Fruit fly (Drosophila melanogaster): ENCODE data around the gene CG14227.

The CG14227 gene

DNA sequence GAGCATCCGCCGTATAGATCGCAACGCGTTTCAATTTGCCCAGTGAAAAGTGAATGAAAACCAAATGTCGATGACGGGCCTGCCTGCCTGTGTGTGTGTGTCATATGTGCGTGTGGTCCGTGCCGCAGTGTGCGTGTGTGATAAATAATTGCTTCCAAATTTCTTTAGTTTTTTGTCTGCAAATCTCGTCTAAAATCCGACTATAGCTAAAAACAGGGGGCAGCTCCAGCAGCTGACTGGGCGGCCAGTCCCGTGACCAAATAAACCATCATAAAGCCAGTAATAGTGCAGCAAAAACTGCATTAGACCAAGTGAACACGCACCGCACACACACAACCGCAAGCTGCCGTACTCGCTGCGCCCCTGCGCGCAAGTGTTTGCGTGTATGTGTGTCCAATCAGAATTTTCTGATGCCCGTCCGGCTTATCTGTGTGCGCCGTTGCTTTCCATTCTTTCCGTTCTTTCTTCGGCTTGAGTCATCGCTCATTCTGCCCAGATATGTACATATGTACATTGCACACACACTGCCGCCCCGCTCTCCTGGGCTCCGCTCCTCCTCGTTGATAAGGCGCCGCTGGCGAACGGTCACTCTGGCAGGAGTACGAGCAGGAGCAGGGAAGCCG is 8.6 kb upstream of the CG14227 start:
- TF ChIP-seq Gug (GFP tag; IDR thresholded peaks at IDR 0.05) (no peak), Hr38 (GFP tag; optimal IDR thresholded peaks at IDR 0.05) (no peak), Sox102F (GFP tag; optimal IDR thresholded peaks at IDR 0.05) (no peak), Hr4 (GFP tag; optimal IDR thresholded peaks at IDR 0.05) (no peak), CG6854 (GFP tag; optimal IDR thresholded peaks at IDR 0.05) (peak; percentile 10), Sox14 (GFP tag; optimal IDR thresholded peaks at IDR 0.05) (peak; percentile 48), esn (GFP tag; optimal IDR thresholded peaks at IDR 0.05) (peak; percentile 21), CG1621 (tag; optimal IDR thresholded peaks at IDR 0.05) (peak; percentile 63), CG10631 (GFP tag; optimal IDR thresholded peaks at IDR 0.05) (no peak), CG6276 (GFP tag; optimal IDR thresholded peaks at IDR 0.05) (no peak), topi (GFP tag; optimal IDR thresholded peaks at IDR 0.05) (peak; percentile 31), CG6163 (GFP tag; IDR thresholded peaks at IDR 0.05) (0 out of 3 replicates have a peak, but pooled peaks have one; percentile 24), Eip75B (GFP tag; optimal IDR thresholded peaks at IDR 0.05) (no peak), Lpt (GFP tag; optimal IDR thresholded peaks at IDR 0.05) (no peak), CG4318 (GFP tag; optimal IDR thresholded peaks at IDR 0.05) (no peak), ss (GFP tag; optimal IDR thresholded peaks at IDR 0.05) (peak; percentile 30 to 55), fd59A (GFP tag; optimal IDR thresholded peaks at IDR 0.05) (no peak), CG16779 (tag; optimal IDR thresholded peaks at IDR 0.05) (no peak), Eip78C (GFP tag) (peak; percentile 60), CG11762 (GFP tag; optimal IDR thresholded peaks at IDR 0.05; ENCODE audit: insufficient read depth) (no peak)

- TF ChIP-seq CG15336 (GFP tag; IDR thresholded peaks at IDR 0.05), result no peak
- 0 out of 3 replicates have a peak, but pooled peaks have one; percentile 32 for TF ChIP-seq CG6163 (GFP tag; IDR thresholded peaks at IDR 0.05)
- peak; percentile 35 for TF ChIP-seq CG1621 (tag; optimal IDR thresholded peaks at IDR 0.05)
Measured at dm6 chrX:19696845-19697244, 8.1 kb upstream of the CG14227 start, which contains the start of gene Cdc42. Gene Cdc42, plus strand, starts transcription at chrX:19697091.

dm6 chrX:19694792-19695558 is 6.2 kb upstream of the CG14227 start, which contains the start of gene CG14229:
Gene CG14229, minus strand, starts transcription at chrX:19695250.
- peak; percentile 32 for TF ChIP-seq cyc (GFP tag; optimal IDR thresholded peaks at IDR 0.05)
- peak; percentile 47 for TF ChIP-seq topi (GFP tag; optimal IDR thresholded peaks at IDR 0.05)
- peak; percentile 61 for TF ChIP-seq CG15336 (GFP tag; IDR thresholded peaks at IDR 0.05)
- peak; percentile 24 for TF ChIP-seq achi (GFP tag; optimal IDR thresholded peaks at IDR 0.05)
- TF ChIP-seq Hr39 (GFP tag; optimal IDR thresholded peaks at IDR 0.05), result peak; percentile 34
- TF ChIP-seq esn (GFP tag; optimal IDR thresholded peaks at IDR 0.05), result peak; percentile 28
- TF ChIP-seq Sox14 (GFP tag; optimal IDR thresholded peaks at IDR 0.05), result peak; percentile 22
- TF ChIP-seq CG6276 (GFP tag; optimal IDR thresholded peaks at IDR 0.05), result no peak
- TF ChIP-seq ss (GFP tag; optimal IDR thresholded peaks at IDR 0.05), result no peak
- peak; percentile 27 for TF ChIP-seq CG8632 (GFP tag; optimal IDR thresholded peaks at IDR 0.05)
- peak; percentile 39 for TF ChIP-seq Hr4 (GFP tag; optimal IDR thresholded peaks at IDR 0.05)
- peak; percentile 76 for TF ChIP-seq Eip78C (GFP tag)
- TF ChIP-seq Sox15 (GFP tag; optimal IDR thresholded peaks at IDR 0.05), result peak; percentile 19
- TF ChIP-seq CG31627 (GFP tag; optimal IDR thresholded peaks at IDR 0.05), result peak; percentile 45
- peak; percentile 57; the same call in 2 of the 3 replicates for TF ChIP-seq eg (GFP tag; IDR thresholded peaks at IDR 0.05)
- peak; percentile 56 for TF ChIP-seq pdm3 (GFP tag; optimal IDR thresholded peaks at IDR 0.05)
- no peak for TF ChIP-seq dsx (GFP tag; optimal IDR thresholded peaks at IDR 0.05; ENCODE audit: poor library complexity, severe bottlenecking)
- peak; percentile 35; the same call in 1 of the 3 replicates for TF ChIP-seq CG8119 (GFP tag; IDR thresholded peaks at IDR 0.05)
- peak; percentile 5 for TF ChIP-seq CG10669 (GFP tag; optimal IDR thresholded peaks at IDR 0.05)
- TF ChIP-seq CG6792 (GFP tag; optimal IDR thresholded peaks at IDR 0.05), result peak; percentile 34
- no peak for TF ChIP-seq vri (GFP tag; optimal IDR thresholded peaks at IDR 0.05)
- TF ChIP-seq CG34406 (GFP tag; optimal IDR thresholded peaks at IDR 0.05), result peak; percentile 49
- TF ChIP-seq Gug (GFP tag; IDR thresholded peaks at IDR 0.05), result peak; percentile 38
- no peak for TF ChIP-seq CG16779 (tag; optimal IDR thresholded peaks at IDR 0.05)
- TF ChIP-seq acj6 (GFP tag; optimal IDR thresholded peaks at IDR 0.05), result peak; percentile 37
- peak; percentile 43 for TF ChIP-seq CG32006 (GFP tag; optimal IDR thresholded peaks at IDR 0.05)
- no peak for TF ChIP-seq fd59A (GFP tag; optimal IDR thresholded peaks at IDR 0.05)
- peak; percentile 44 for TF ChIP-seq Smox (GFP tag; optimal IDR thresholded peaks at IDR 0.05)
- peak; percentile 14 for TF ChIP-seq CG10631 (GFP tag; optimal IDR thresholded peaks at IDR 0.05)
- TF ChIP-seq Met (GFP tag; optimal IDR thresholded peaks at IDR 0.05), result peak; percentile 29
- no peak for TF ChIP-seq fd85E (GFP tag; optimal IDR thresholded peaks at IDR 0.05)
- TF ChIP-seq OdsH (GFP tag; optimal IDR thresholded peaks at IDR 0.05), result peak; percentile 44
- peak; percentile 66 for TF ChIP-seq CG6163 (GFP tag; IDR thresholded peaks at IDR 0.05)
- TF ChIP-seq Sox102F (GFP tag; optimal IDR thresholded peaks at IDR 0.05), result peak; percentile 30
- peak; percentile 39 for TF ChIP-seq lz (GFP tag; optimal IDR thresholded peaks at IDR 0.05)
